Fruit fly (Drosophila melanogaster): ENCODE data around the gene heca.

The heca gene

dm6 chr3R:30277700-30278099, at the start of gene heca (continued):
- TF ChIP-seq CG11695 (GFP tag; IDR thresholded peaks at IDR 0.05) (0 out of 3 replicates have a peak, but pooled peaks have one; percentile 13), grn (GFP tag; optimal IDR thresholded peaks at IDR 0.05) (no peak), pho (GFP tag; optimal IDR thresholded peaks at IDR 0.05) (no peak), HLH4C (GFP tag; IDR thresholded peaks at IDR 0.05; ENCODE audit: partially characterized antibody) (no peak), CG12155 (GFP tag; optimal IDR thresholded peaks at IDR 0.05) (no peak), CG10565 (GFP tag; optimal IDR thresholded peaks at IDR 0.05) (no peak), her (GFP tag; optimal IDR thresholded peaks at IDR 0.05) (peak; percentile 22), CTCF (GFP tag; optimal IDR thresholded peaks at IDR 0.05) (peak; percentile 30), CG4617 (GFP tag; optimal IDR thresholded peaks at IDR 0.05; ENCODE audit: borderline replicate concordance) (no peak), CG10654 (GFP tag; optimal IDR thresholded peaks at IDR 0.05) (no peak), ara (GFP tag; IDR thresholded peaks at IDR 0.05) (no peak)

dm6 chr3R:30235253-30235652, 42.5 kb upstream of the heca start:
- TF ChIP-seq amos (GFP tag; IDR thresholded peaks at IDR 0.05; ENCODE audit: partially characterized antibody) (no peak), CG31441 (GFP tag; IDR thresholded peaks at IDR 0.05) (no peak), Trl (optimal IDR thresholded peaks at IDR 0.05) (no peak), Trl (GFP tag; optimal IDR thresholded peaks at IDR 0.05) (no peak), knrl (GFP tag; IDR thresholded peaks at IDR 0.05; ENCODE audit: partially characterized antibody) (no peak), Aef1 (GFP tag; IDR thresholded peaks at IDR 0.05) (no peak), CG10543 (GFP tag; optimal IDR thresholded peaks at IDR 0.05) (no peak), CG12744 (GFP tag; optimal IDR thresholded peaks at IDR 0.05) (no peak), trem (tag; optimal IDR thresholded peaks at IDR 0.05) (no peak), eve (GFP tag; optimal IDR thresholded peaks at IDR 0.05) (peak in 1 of 2 experiments; percentile 49), odd (GFP tag; optimal IDR thresholded peaks at IDR 0.05) (no peak), CG6854 (GFP tag; optimal IDR thresholded peaks at IDR 0.05) (no peak), Deaf1 (tag; optimal IDR thresholded peaks at IDR 0.05) (no peak), Ptx1 (GFP tag; IDR thresholded peaks at IDR 0.05) (no peak), Sox100B (GFP tag; optimal IDR thresholded peaks at IDR 0.05) (peak; percentile 8), pfk (GFP tag; optimal IDR thresholded peaks at IDR 0.05) (no peak), CG11247 (GFP tag; IDR thresholded peaks at IDR 0.05) (no peak), trh (GFP tag; optimal IDR thresholded peaks at IDR 0.05) (no peak), CG17385 (GFP tag; optimal IDR thresholded peaks at IDR 0.05) (peak; percentile 31), pb (GFP tag; optimal IDR thresholded peaks at IDR 0.05) (no peak), dmrt11E (tag; optimal IDR thresholded peaks at IDR 0.05) (peak; percentile 24), HLHmδ (GFP tag; optimal IDR thresholded peaks at IDR 0.05) (no peak), GATAe (GFP tag; conservative IDR thresholded peaks at IDR 0.05) (no peak), eyg (GFP tag; optimal IDR thresholded peaks at IDR 0.05) (no peak), hb (GFP tag; IDR thresholded peaks at IDR 0.05; ENCODE audit: partially characterized antibody) (no peak), CG5245 (GFP tag; optimal IDR thresholded peaks at IDR 0.05) (no peak), gfzf (GFP tag; optimal IDR thresholded peaks at IDR 0.05) (no peak), CG6272 (GFP tag; IDR thresholded peaks at IDR 0.05) (no peak), CG4617 (GFP tag; optimal IDR thresholded peaks at IDR 0.05; ENCODE audit: borderline replicate concordance) (no peak), CG18262 (tag; optimal IDR thresholded peaks at IDR 0.05) (peak; percentile 44), nau (GFP tag; optimal IDR thresholded peaks at IDR 0.05) (no peak), Mrtf (GFP tag; IDR thresholded peaks at IDR 0.05) (no peak), CkIIα-i1 (GFP tag; IDR thresholded peaks at IDR 0.05) (no peak), abd-A (tag; optimal IDR thresholded peaks at IDR 0.05) (no peak), Awh (GFP tag; IDR thresholded peaks at IDR 0.05) (no peak), Myb (GFP tag; optimal IDR thresholded peaks at IDR 0.05) (no peak), HmgD (GFP tag; optimal IDR thresholded peaks at IDR 0.05) (no peak), ftz-f1 (GFP tag; optimal IDR thresholded peaks at IDR 0.05) (no peak), MTF-1 (GFP tag; optimal IDR thresholded peaks at IDR 0.05; ENCODE audit: borderline replicate concordance) (no peak), cwo (GFP tag; optimal IDR thresholded peaks at IDR 0.05) (no peak), CG17612 (GFP tag; IDR thresholded peaks at IDR 0.05) (no peak), HmgZ (tag; optimal IDR thresholded peaks at IDR 0.05) (peak; percentile 7)
